Worm (Caenorhabditis elegans): ENCODE measurements around the gene mlc-3.

mlc-3 gene

ce11 chrIII:5588746-5589145, 23.9 kb downstream of the mlc-3 start:
- TF ChIP-seq sdz-12 (GFP tag; optimal IDR thresholded peaks at IDR 0.05) = no peak
- peak; percentile 64 for TF ChIP-seq ama-1 (optimal IDR thresholded peaks at IDR 0.05)
- TF ChIP-seq daf-19 (GFP tag; conservative IDR thresholded peaks at IDR 0.05) = no peak
- no peak for TF ChIP-seq zfp-3 (GFP tag; conservative IDR thresholded peaks at IDR 0.05)

- TF ChIP-seq ctbp-1 (GFP tag; IDR thresholded peaks at IDR 0.05) (no peak), lin-13 (GFP tag; optimal IDR thresholded peaks at IDR 0.05) (peak; percentile 37), dpl-1 (GFP tag; optimal IDR thresholded peaks at IDR 0.05) (peak; percentile 68), ama-1 (optimal IDR thresholded peaks at IDR 0.05) (peak; percentile 33), hlh-11 (tag; optimal IDR thresholded peaks at IDR 0.05) (peak; percentile 47), hmg-1.1 (GFP tag; IDR thresholded peaks at IDR 0.05) (0 out of 2 replicates have a peak, but pooled peaks have one; percentile 34), nhr-28 (tag; optimal IDR thresholded peaks at IDR 0.05) (peak; percentile 23), mes-2 (tag; optimal IDR thresholded peaks at IDR 0.05; ENCODE audit: poor library complexity, severe bottlenecking) (peak; percentile 87), daf-16 (GFP tag; optimal IDR thresholded peaks at IDR 0.05) (no peak), daf-16 (tag; optimal IDR thresholded peaks at IDR 0.05) (peak; percentile 33), nhr-6 (tag; optimal IDR thresholded peaks at IDR 0.05) (peak; percentile 50), lin-38 (GFP tag; IDR thresholded peaks at IDR 0.05) (peak; percentile 66), R02D3.7 (tag; optimal IDR thresholded peaks at IDR 0.05) (peak; percentile 55), dve-1 (tag; optimal IDR thresholded peaks at IDR 0.05; ENCODE audit: insufficient read depth) (peak; percentile 73), nhr-11 (tag; optimal IDR thresholded peaks at IDR 0.05) (no peak), unc-130 (GFP tag; optimal IDR thresholded peaks at IDR 0.05) (peak; percentile 27), snpc-1.2 (GFP tag; IDR thresholded peaks at IDR 0.05) (no peak), hif-1 (tag; optimal IDR thresholded peaks at IDR 0.05) (peak in 1 of 2 experiments; percentile 43), nhr-25 (tag; optimal IDR thresholded peaks at IDR 0.05; ENCODE audit: borderline replicate concordance, insufficient read depth) (peak; percentile 21), rbr-2 (tag; optimal IDR thresholded peaks at IDR 0.05) (peak; percentile 9), pqm-1 (tag; optimal IDR thresholded peaks at IDR 0.05) (no peak), hlh-30 (tag; optimal IDR thresholded peaks at IDR 0.05; ENCODE audit: insufficient read depth) (peak; percentile 63), lsy-2 (tag; optimal IDR thresholded peaks at IDR 0.05) (peak; percentile 12 to 88), nhr-102 (tag; optimal IDR thresholded peaks at IDR 0.05) (no peak)
Observed at ce11 chrIII:5591668-5592149, 26.9 kb downstream of the mlc-3 start, which contains the start of the genes ddx-15 and ucr-1. Gene ddx-15, minus strand, starts transcription at chrIII:5591718. Gene ucr-1, plus strand, starts transcription at chrIII:5592135.

- TF ChIP-seq nhr-237 (tag; optimal IDR thresholded peaks at IDR 0.05) (no peak), nhr-11 (tag; optimal IDR thresholded peaks at IDR 0.05) (no peak), zip-11 (GFP tag; IDR thresholded peaks at IDR 0.05) (no peak), ama-1 (optimal IDR thresholded peaks at IDR 0.05) (peak; percentile 80), aha-1 (tag) (peak; percentile 38), zag-1 (tag; optimal IDR thresholded peaks at IDR 0.05) (no peak), ceh-28 (tag; optimal IDR thresholded peaks at IDR 0.05) (no peak), nhr-111 (GFP tag; optimal IDR thresholded peaks at IDR 0.05) (no peak), php-3 (GFP tag; IDR thresholded peaks at IDR 0.05) (no peak), nhr-6 (tag; optimal IDR thresholded peaks at IDR 0.05) (no peak), dve-1 (tag; optimal IDR thresholded peaks at IDR 0.05; ENCODE audit: insufficient read depth) (peak; percentile 28), unc-39 (tag; optimal IDR thresholded peaks at IDR 0.05) (no peak), Y105C5A.15 (GFP tag; IDR thresholded peaks at IDR 0.05) (no peak), D1046.2 (GFP tag; IDR thresholded peaks at IDR 0.05) (no peak), nhr-28 (tag; optimal IDR thresholded peaks at IDR 0.05) (peak; percentile 43), daf-8 (GFP tag; IDR thresholded peaks at IDR 0.05) (no peak), T26A8.4 (GFP tag; IDR thresholded peaks at IDR 0.05) (no peak), arid-1 (GFP tag; conservative IDR thresholded peaks at IDR 0.05) (0 out of 2 replicates have a peak, but pooled peaks have one; percentile 26), fkh-10 (GFP tag; optimal IDR thresholded peaks at IDR 0.05) (no peak), nhr-77 (tag; optimal IDR thresholded peaks at IDR 0.05) (no peak), ctbp-1 (GFP tag; IDR thresholded peaks at IDR 0.05) (no peak), ces-1 (GFP tag; optimal IDR thresholded peaks at IDR 0.05) (no peak), lsy-2 (tag; optimal IDR thresholded peaks at IDR 0.05) (peak in 1 of 2 experiments; percentile 37), ceh-20 (GFP tag; IDR thresholded peaks at IDR 0.05) (no peak), zfp-3 (GFP tag; conservative IDR thresholded peaks at IDR 0.05) (no peak), lin-13 (GFP tag; optimal IDR thresholded peaks at IDR 0.05) (no peak), lin-39 (tag; optimal IDR thresholded peaks at IDR 0.05) (no peak), daf-19 (GFP tag; conservative IDR thresholded peaks at IDR 0.05) (no peak), ztf-11 (tag; optimal IDR thresholded peaks at IDR 0.05) (no peak), mdt-29 (GFP tag; IDR thresholded peaks at IDR 0.05) (no peak)
Observed at ce11 chrIII:5594350-5594749, 29.5 kb downstream of the mlc-3 start.
